Worm (Caenorhabditis elegans) whole organism, L4/young adult: ENCODE measurements around the gene F22E5.12.
"Not testable (repeated sequence)": the region's sequence is repeated elsewhere in the genome, so short reads cannot be mapped to it uniquely, and the experiment has no call there.

Source experiments
- W03F9.2 ChIP-seq: fragments of 150-350 bp; optimal IDR thresholded peaks from 2 replicates; lab custom pipeline; 2014; ENCODE audit warnings: missing biosample characterization, missing genetic modification characterization
- dao-5 ChIP-seq: sonication (generic microtip); optimal IDR thresholded peaks from 2 replicates; lab custom pipeline; 2016; ENCODE audit warnings: missing genotype, missing genetic modification characterization, moderate library complexity, missing compliant biosample characterization
- him-1 ChIP-seq: sonication (generic microtip); optimal IDR thresholded peaks from 2 replicates; lab custom pipeline; 2016; ENCODE audit warnings: missing genotype, missing genetic modification reagents, missing genetic modification characterization, missing compliant biosample characterization

F22E5.12 gene

ce11 chrII:2659364-2659763 lies 12.7 kb upstream of the F22E5.12 start, which contains the start of gene gcy-21:
TSS of gene gcy-21 (plus strand) at chrII:2659664.
- TF ChIP-seq W03F9.2: no peak
- TF ChIP-seq him-1 (tag; lab: Kevin White, UChicago): no peak
- no peak for TF ChIP-seq dao-5 (tag; lab: Kevin White, UChicago)

ce11 chrII:2656606-2657005 lies 9.9 kb upstream of the F22E5.12 start, which contains the start of gene sri-47:
TSS of gene sri-47 (plus strand) at chrII:2656906.
- no peak for TF ChIP-seq him-1 (tag; lab: Kevin White, UChicago)
- no peak for TF ChIP-seq W03F9.2
- no peak for TF ChIP-seq dao-5 (tag; lab: Kevin White, UChicago)

ce11 chrII:2649539-2649938 lies 2.9 kb upstream of the F22E5.12 start, which contains the start of the genes F22E5.13 and F22E5.6:
TSS of gene F22E5.13 (minus strand) at chrII:2649639.
TSS of gene F22E5.6 (plus strand) at chrII:2649835.
- no peak for TF ChIP-seq him-1 (tag; lab: Kevin White, UChicago)
- TF ChIP-seq dao-5 (tag; lab: Kevin White, UChicago): no peak
- no peak for TF ChIP-seq W03F9.2

- TF ChIP-seq W03F9.2 (no peak), him-1 (tag; lab: Kevin White, UChicago) (no peak), dao-5 (tag; lab: Kevin White, UChicago) (no peak)
Measured at ce11 chrII:2649015-2649414, 2.4 kb upstream of the F22E5.12 start.

- TF ChIP-seq dao-5 (tag; lab: Kevin White, UChicago): no peak
Measured at ce11 chrII:2644498-2644897, 2.2 kb downstream of the F22E5.12 start, which contains the start of gene F22E5.11. TSS of gene F22E5.11 (minus strand) at chrII:2644598.

- TF ChIP-seq dao-5 (tag; lab: Kevin White, UChicago): no peak
- TF ChIP-seq him-1 (tag; lab: Kevin White, UChicago): no peak
- no peak for TF ChIP-seq W03F9.2
Measured at ce11 chrII:2641777-2642176, 4.9 kb downstream of the F22E5.12 start, which contains the start of gene F22E5.7. TSS of gene F22E5.7 (plus strand) at chrII:2642077.

- TF ChIP-seq W03F9.2 (no peak), him-1 (tag; lab: Kevin White, UChicago) (no peak), dao-5 (tag; lab: Kevin White, UChicago) (no peak)
Measured at ce11 chrII:2640982-2641381, 5.7 kb downstream of the F22E5.12 start, which contains the start of gene F22E5.23. TSS of gene F22E5.23 (plus strand) at chrII:2641282.

ce11 chrII:2639401-2640088 lies 7.1 kb downstream of the F22E5.12 start, which contains the start of gene F22E5.8:
TSS of gene F22E5.8 (plus strand) at chrII:2640038.
- not testable (repeated sequence) for TF ChIP-seq him-1 (tag; lab: Kevin White, UChicago); dao-5 (tag; lab: Kevin White, UChicago); W03F9.2

- no peak for TF ChIP-seq dao-5 (tag; lab: Kevin White, UChicago)
- TF ChIP-seq W03F9.2: no peak
- no peak for TF ChIP-seq him-1 (tag; lab: Kevin White, UChicago)
Measured at ce11 chrII:2638062-2638461, 8.6 kb downstream of the F22E5.12 start, which contains the start of gene F22E5.9. TSS of gene F22E5.9 (plus strand) at chrII:2638388.

ce11 chrII:2637359-2637758 lies 9.3 kb downstream of the F22E5.12 start, which contains the start of gene F22E5.21:
TSS of gene F22E5.21 (minus strand) at chrII:2637459.
- TF ChIP-seq dao-5 (tag; lab: Kevin White, UChicago) (no peak), W03F9.2 (no peak), him-1 (tag; lab: Kevin White, UChicago) (no peak)

- TF ChIP-seq him-1 (tag; lab: Kevin White, UChicago): no peak
- no peak for TF ChIP-seq dao-5 (tag; lab: Kevin White, UChicago)
- no peak for TF ChIP-seq W03F9.2
Measured at ce11 chrII:2631169-2631568, 15.5 kb downstream of the F22E5.12 start, which contains the start of gene D2062.1. TSS of gene D2062.1 (plus strand) at chrII:2631469.

- TF ChIP-seq dao-5 (tag; lab: Kevin White, UChicago) (no peak), W03F9.2 (no peak), him-1 (tag; lab: Kevin White, UChicago) (no peak)
Measured at ce11 chrII:2629270-2629669, 17.4 kb downstream of the F22E5.12 start, which contains the start of gene sri-37. TSS of gene sri-37 (plus strand) at chrII:2629570.

- TF ChIP-seq W03F9.2 (no peak), dao-5 (tag; lab: Kevin White, UChicago) (no peak), him-1 (tag; lab: Kevin White, UChicago) (no peak)
Measured at ce11 chrII:2628401-2628800, 18.3 kb downstream of the F22E5.12 start.

ce11 chrII:2627154-2627799 lies 19.4 kb downstream of the F22E5.12 start, which contains the start of gene sri-71:
TSS of gene sri-71 (plus strand) at chrII:2627749.
- TF ChIP-seq dao-5 (tag; lab: Kevin White, UChicago): no peak
- TF ChIP-seq him-1 (tag; lab: Kevin White, UChicago): no peak
